Fruit fly (Drosophila melanogaster) whole organism, prepupa: ENCODE measurements around the gene Snap24.

Experiments
- CG10631 ChIP-seq: fragments of 200-800 bp; sonication (Bioruptor generic); optimal IDR thresholded peaks from 2 replicates; lab custom pipeline; 2016; ENCODE audit warnings: missing biosample characterization, missing genetic modification characterization
- CG11902 ChIP-seq: fragments of 200-800 bp; sonication (Bioruptor generic); optimal IDR thresholded peaks from 3 replicates; lab custom pipeline; 2016; ENCODE audit warnings: missing biosample characterization, missing genetic modification characterization
- CG15336 ChIP-seq: fragments of 200-800 bp; sonication (Bioruptor generic); IDR thresholded peaks from 2 replicates; pipeline ENCODE4 v1.3.6; 2022; ENCODE audit warnings: missing biosample characterization, missing genetic modification characterization
- CG1621 ChIP-seq: fragments of 200-800 bp; sonication (Bioruptor generic); optimal IDR thresholded peaks from 3 replicates; lab custom pipeline; 2018; ENCODE audit warnings: missing biosample characterization, mild to moderate bottlenecking, missing genetic modification characterization
- CG16779 ChIP-seq: fragments of 200-800 bp; sonication (Bioruptor generic); optimal IDR thresholded peaks from 3 replicates; lab custom pipeline; 2017; ENCODE audit warnings: missing biosample characterization, mild to moderate bottlenecking, missing genetic modification characterization
- CG3032 ChIP-seq: fragments of 200-800 bp; optimal IDR thresholded peaks from 2 replicates; lab custom pipeline; 2019; ENCODE audit warnings: missing biosample characterization, mild to moderate bottlenecking, missing genetic modification characterization, moderate library complexity
- CG31627 ChIP-seq: fragments of 200-800 bp; sonication (Bioruptor generic); optimal IDR thresholded peaks from 3 replicates; lab custom pipeline; 2016; ENCODE audit warnings: missing biosample characterization, missing genetic modification characterization
- CG32006 ChIP-seq: fragments of 200-800 bp; sonication (Bioruptor generic); optimal IDR thresholded peaks from 3 replicates; lab custom pipeline; 2017; ENCODE audit warnings: missing biosample characterization, mild to moderate bottlenecking, missing genetic modification characterization
- CG3919 ChIP-seq: fragments of 200-800 bp; sonication (Bioruptor generic); optimal IDR thresholded peaks from 3 replicates; lab custom pipeline; 2016; ENCODE audit warnings: missing biosample characterization, missing genetic modification characterization
- CG4318 ChIP-seq: fragments of 200-800 bp; sonication (Bioruptor generic); optimal IDR thresholded peaks from 3 replicates; lab custom pipeline; 2017; ENCODE audit warnings: missing biosample characterization, mild to moderate bottlenecking, missing genetic modification characterization
- CG6163 ChIP-seq: fragments of 200-800 bp; sonication (Bioruptor generic); IDR thresholded peaks from 3 replicates; pipeline ENCODE4 v1.3.6; 2022; ENCODE audit warnings: missing biosample characterization, missing genetic modification characterization
- CG6276 ChIP-seq: fragments of 200-800 bp; sonication (Bioruptor generic); optimal IDR thresholded peaks from 2 replicates; lab custom pipeline; 2017; ENCODE audit warnings: missing biosample characterization, mild to moderate bottlenecking, missing genetic modification characterization
- CG6808 ChIP-seq: fragments of 200-800 bp; sonication (Bioruptor generic); optimal IDR thresholded peaks from 3 replicates; lab custom pipeline; 2017; ENCODE audit warnings: missing biosample characterization, missing genetic modification characterization, mild to moderate bottlenecking, moderate library complexity, missing genetic modification reagents
- CG8119 ChIP-seq: fragments of 200-800 bp; sonication (Bioruptor generic); IDR thresholded peaks from 3 replicates; pipeline ENCODE4 v1.3.6; 2022; ENCODE audit warnings: missing biosample characterization, missing genetic modification characterization
- CG8319 ChIP-seq: fragments of 200-800 bp; sonication (Bioruptor generic); optimal IDR thresholded peaks from 3 replicates; lab custom pipeline; 2016; ENCODE audit warnings: missing biosample characterization, missing genetic modification characterization
- CG8632 ChIP-seq: fragments of 200-800 bp; sonication (Bioruptor generic); optimal IDR thresholded peaks from 3 replicates; lab custom pipeline; 2016; ENCODE audit warnings: missing biosample characterization, missing genetic modification characterization
- Eip78C ChIP-seq: fragments of 200-800 bp; sonication (Bioruptor generic); peaks from one replicate; lab custom pipeline; 2016; ENCODE audit warnings: missing biosample characterization, missing genetic modification characterization
- Eip93F ChIP-seq: fragments of 200-800 bp; sonication (Bioruptor generic); optimal IDR thresholded peaks from 2 replicates; lab custom pipeline; 2016; ENCODE audit warnings: missing biosample characterization, mild to moderate bottlenecking, missing genetic modification characterization
- Ets21C ChIP-seq: fragments of 200-800 bp; sonication (Bioruptor generic); optimal IDR thresholded peaks from 3 replicates; lab custom pipeline; 2016; ENCODE audit warnings: missing biosample characterization, missing genetic modification characterization
- Ets96B ChIP-seq: fragments of 200-800 bp; optimal IDR thresholded peaks from 2 replicates; lab custom pipeline; 2019; ENCODE audit warnings: missing biosample characterization, mild to moderate bottlenecking, missing genetic modification characterization, moderate library complexity
- Gug ChIP-seq: fragments of 200-800 bp; sonication (Bioruptor generic); IDR thresholded peaks from 2 replicates; pipeline ENCODE4 v1.3.6; 2022; ENCODE audit warnings: missing biosample characterization, missing genetic modification characterization
- Hr38 ChIP-seq: sonication (Bioruptor generic); optimal IDR thresholded peaks from 2 replicates; lab custom pipeline; 2016; ENCODE audit warnings: missing biosample characterization, missing genetic modification characterization
- Hr4 ChIP-seq: fragments of 200-800 bp; sonication (Bioruptor generic); optimal IDR thresholded peaks from 3 replicates; lab custom pipeline; 2016; ENCODE audit warnings: missing biosample characterization, missing genetic modification characterization
- Lpt ChIP-seq: fragments of 200-800 bp; sonication (Bioruptor generic); optimal IDR thresholded peaks from 3 replicates; lab custom pipeline; 2016; ENCODE audit warnings: missing biosample characterization, missing genetic modification characterization
- Met ChIP-seq: fragments of 200-800 bp; sonication (Bioruptor generic); optimal IDR thresholded peaks from 3 replicates; lab custom pipeline; 2016; ENCODE audit warnings: missing biosample characterization, missing genetic modification characterization
- OdsH ChIP-seq: fragments of 200-800 bp; sonication (Bioruptor generic); optimal IDR thresholded peaks from 3 replicates; lab custom pipeline; 2016; ENCODE audit warnings: missing biosample characterization, missing genetic modification characterization
- Smox ChIP-seq: fragments of 200-800 bp; sonication (Bioruptor generic); optimal IDR thresholded peaks from 3 replicates; lab custom pipeline; 2016; ENCODE audit warnings: missing biosample characterization, missing genetic modification characterization
- Sox14 ChIP-seq: fragments of 200-800 bp; sonication (Bioruptor generic); optimal IDR thresholded peaks from 3 replicates; lab custom pipeline; 2016; ENCODE audit warnings: missing biosample characterization, missing genetic modification characterization
- Sox15 ChIP-seq: fragments of 200-800 bp; sonication (Bioruptor generic); optimal IDR thresholded peaks from 3 replicates; lab custom pipeline; 2016; ENCODE audit warnings: missing biosample characterization, missing genetic modification characterization
- acj6 ChIP-seq: fragments of 200-800 bp; sonication (Bioruptor generic); optimal IDR thresholded peaks from 3 replicates; lab custom pipeline; 2016; ENCODE audit warnings: missing biosample characterization, missing genetic modification characterization
- cyc ChIP-seq: fragments of 200-800 bp; sonication (Bioruptor generic); optimal IDR thresholded peaks from 3 replicates; lab custom pipeline; 2016; ENCODE audit warnings: missing biosample characterization, missing genetic modification characterization
- dac ChIP-seq: fragments of 200-800 bp; sonication (Bioruptor generic); optimal IDR thresholded peaks from 2 replicates; lab custom pipeline; 2017; ENCODE audit warnings: missing biosample characterization, mild to moderate bottlenecking, missing genetic modification characterization
- dsx ChIP-seq: fragments of 200-800 bp; optimal IDR thresholded peaks from 3 replicates; lab custom pipeline; 2019; ENCODE audit warnings: missing biosample characterization, mild to moderate bottlenecking, missing genetic modification characterization, moderate library complexity; ENCODE audit not compliant: poor library complexity, severe bottlenecking
- eg ChIP-seq: fragments of 200-800 bp; sonication (Bioruptor generic); IDR thresholded peaks from 3 replicates; pipeline ENCODE4 v1.3.6; 2022; ENCODE audit warnings: missing biosample characterization, missing genetic modification characterization
- esn ChIP-seq: fragments of 200-800 bp; sonication (Bioruptor generic); optimal IDR thresholded peaks from 2 replicates; lab custom pipeline; 2016; ENCODE audit warnings: missing biosample characterization, mild to moderate bottlenecking, missing genetic modification characterization, moderate library complexity
- fd59A ChIP-seq: fragments of 200-800 bp; sonication (Bioruptor generic); optimal IDR thresholded peaks from 2 replicates; lab custom pipeline; 2017; ENCODE audit warnings: missing biosample characterization, mild to moderate bottlenecking, missing genetic modification characterization, missing genetic modification reagents
- fd85E ChIP-seq: fragments of 200-800 bp; sonication (Bioruptor generic); optimal IDR thresholded peaks from 3 replicates; lab custom pipeline; 2016; ENCODE audit warnings: missing biosample characterization, missing genetic modification characterization
- fkh ChIP-seq: fragments of 200-800 bp; sonication (Bioruptor generic); optimal IDR thresholded peaks from 3 replicates; lab custom pipeline; 2017; ENCODE audit warnings: missing biosample characterization, mild to moderate bottlenecking, missing genetic modification characterization, moderate library complexity
- lz ChIP-seq: fragments of 200-800 bp; sonication (Bioruptor generic); optimal IDR thresholded peaks from 3 replicates; lab custom pipeline; 2016; ENCODE audit warnings: missing biosample characterization, missing genetic modification characterization
- net ChIP-seq: fragments of 200-800 bp; sonication (Bioruptor generic); optimal IDR thresholded peaks from 3 replicates; lab custom pipeline; 2016; ENCODE audit warnings: missing biosample characterization, missing genetic modification characterization
- pdm3 ChIP-seq: fragments of 200-800 bp; sonication (Bioruptor generic); optimal IDR thresholded peaks from 3 replicates; lab custom pipeline; 2016; ENCODE audit warnings: missing biosample characterization, missing genetic modification characterization
- salr ChIP-seq, 2 experiments: fragments of 200-800 bp; sonication (Bioruptor generic); optimal IDR thresholded peaks; 3 replicates each; lab custom pipeline; 2016 to 2018; ENCODE audit warnings: missing biosample characterization in 2 of 2, missing genetic modification characterization in 2 of 2, mild to moderate bottlenecking in 1 of 2
- ss ChIP-seq, 2 experiments: fragments of 200-800 bp; sonication (Bioruptor generic); optimal IDR thresholded peaks; 2 replicates in 1 of 2; 3 replicates in 1 of 2; lab custom pipeline; 2017 to 2018; ENCODE audit warnings: mild to moderate bottlenecking in 2 of 2, missing biosample characterization in 2 of 2, missing genetic modification characterization in 2 of 2, moderate library complexity in 1 of 2
- topi ChIP-seq: fragments of 200-800 bp; sonication (Bioruptor generic); optimal IDR thresholded peaks from 3 replicates; lab custom pipeline; 2016; ENCODE audit warnings: missing biosample characterization, missing genetic modification characterization

The Snap24 gene

dm6 chr3R:9762955-9763931 is at the start of gene Snap24, which contains the start of gene CG8478:
Gene Snap24, minus strand, starts transcription at chr3R:9763150.
Gene CG8478, plus strand, starts transcription at chr3R:9763650.
- no peak for TF ChIP-seq salr (GFP tag; optimal IDR thresholded peaks at IDR 0.05; lab: Kevin White, UChicago)
- no peak for TF ChIP-seq Gug (GFP tag; lab: Robert Waterston, UW)
- TF ChIP-seq topi (GFP tag; lab: Kevin White, UChicago): peak; percentile 44
- TF ChIP-seq CG32006 (GFP tag; lab: Kevin White, UChicago): no peak
- peak; percentile 13 for TF ChIP-seq CG3032
- no peak for TF ChIP-seq dac
- peak; percentile 61 for TF ChIP-seq Eip78C (GFP tag; lab: Kevin White, UChicago)
- no peak for TF ChIP-seq CG6163 (GFP tag; lab: Robert Waterston, UW)

DNA sequence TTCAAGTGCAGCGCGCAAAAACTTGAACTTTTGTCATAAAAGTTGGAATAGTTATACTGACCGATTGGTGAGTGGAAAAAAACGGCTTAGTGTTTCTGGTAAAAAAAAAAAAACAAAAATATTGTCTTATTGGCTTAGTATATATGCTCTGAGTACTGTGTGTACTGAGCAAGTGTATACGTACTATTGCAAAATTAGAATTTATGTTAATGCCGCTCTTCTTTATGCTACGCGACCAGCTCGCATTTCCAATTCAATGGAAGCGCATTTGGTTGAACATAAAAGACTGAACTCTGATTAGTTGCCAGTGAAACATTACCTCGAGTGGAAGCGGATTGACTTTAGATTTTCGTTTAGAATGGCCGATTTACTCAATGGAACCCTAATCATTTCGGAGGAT is 49.5 kb upstream of the Snap24 start, which contains the start of gene CG8534:
TSS of gene CG8534 (plus strand) at position 301 of the 400 bp plus-strand sequence.
- TF ChIP-seq CG16779 (no peak), CG8119 (GFP tag; lab: Robert Waterston, UW) (no peak), CG4318 (GFP tag; lab: Kevin White, UChicago) (no peak), CG6163 (GFP tag; lab: Robert Waterston, UW) (no peak), dsx (GFP tag; lab: Kevin White, UChicago) (no peak), eg (GFP tag; lab: Robert Waterston, UW) (no peak), Lpt (no peak)

- TF ChIP-seq Hr4 (GFP tag; lab: Kevin White, UChicago) (no peak), ss (GFP tag; optimal IDR thresholded peaks at IDR 0.05; lab: Kevin White, UChicago) (peak in 1 of 2 experiments; percentile 89), Smox (GFP tag; lab: Kevin White, UChicago) (no peak), salr (GFP tag; optimal IDR thresholded peaks at IDR 0.05; lab: Kevin White, UChicago) (peak in 1 of 2 experiments; percentile 19), CG10631 (no peak), CG11902 (no peak), Eip93F (GFP tag; lab: Kevin White, UChicago) (peak; percentile 25), OdsH (GFP tag; lab: Kevin White, UChicago) (no peak), Met (GFP tag; lab: Kevin White, UChicago) (no peak), topi (GFP tag; lab: Kevin White, UChicago) (peak; percentile 38), fd85E (GFP tag; lab: Kevin White, UChicago) (peak; percentile 61), Sox14 (GFP tag; lab: Kevin White, UChicago) (peak; percentile 98), CG8632 (no peak), CG6163 (GFP tag; lab: Robert Waterston, UW) (peak; percentile 98), lz (GFP tag; lab: Kevin White, UChicago) (peak; percentile 5), CG3919 (GFP tag; lab: Kevin White, UChicago) (no peak), CG31627 (GFP tag; lab: Kevin White, UChicago) (no peak), acj6 (GFP tag; lab: Kevin White, UChicago) (no peak), eg (GFP tag; lab: Robert Waterston, UW) (peak; percentile 80), pdm3 (GFP tag; lab: Kevin White, UChicago) (no peak), Hr38 (GFP tag; lab: Kevin White, UChicago) (no peak), Ets21C (no peak), CG15336 (GFP tag; lab: Robert Waterston, UW) (peak; percentile 50), CG8319 (GFP tag; lab: Kevin White, UChicago) (no peak), Ets96B (tag; lab: Kevin White, UChicago) (peak; percentile 53), dac (peak; percentile 38), Sox15 (GFP tag; lab: Kevin White, UChicago) (no peak), CG1621 (peak; percentile 75), CG16779 (peak; percentile 77), CG6276 (GFP tag; lab: Kevin White, UChicago) (no peak), Gug (GFP tag; lab: Robert Waterston, UW) (no peak), fkh (peak; percentile 96), CG8119 (GFP tag; lab: Robert Waterston, UW) (peak; percentile 60; the same call in 2 of the 3 replicates), cyc (no peak), CG6808 (no peak), fd59A (no peak), esn (GFP tag; lab: Kevin White, UChicago) (no peak), net (GFP tag; lab: Kevin White, UChicago) (no peak)
These were observed 46.1 kb upstream of the Snap24 start, which contains the start of gene FBXO11 for dm6 chr3R:9808946-9809545. Gene FBXO11, minus strand, starts transcription at chr3R:9809368.
